Worm (Caenorhabditis elegans): Measurements from ENCODE around the gene jmjd-2.
A peak's percentile ranks its signal among the peaks of the same experiment; 100 is the strongest.

jmjd-2 gene

ce11 chrII:14244457-14245254 lies 1.3 kb upstream of the jmjd-2 start (continued):
- TF ChIP-seq zfp-2 (tag; optimal IDR thresholded peaks at IDR 0.05) (no peak), dmd-9 (GFP tag; IDR thresholded peaks at IDR 0.05) (no peak), mdt-29 (GFP tag; IDR thresholded peaks at IDR 0.05) (no peak), daf-16 (GFP tag; optimal IDR thresholded peaks at IDR 0.05) (no peak), daf-16 (tag; optimal IDR thresholded peaks at IDR 0.05) (peak; percentile 17), tag-97 (GFP tag; IDR thresholded peaks at IDR 0.05) (no peak), daf-12 (tag; optimal IDR thresholded peaks at IDR 0.05) (no peak), hlh-11 (tag; optimal IDR thresholded peaks at IDR 0.05) (peak; percentile 70), ceh-20 (GFP tag; IDR thresholded peaks at IDR 0.05) (no peak), rbr-2 (tag; optimal IDR thresholded peaks at IDR 0.05) (peak; percentile 50), hmg-1.1 (GFP tag; IDR thresholded peaks at IDR 0.05) (peak; percentile 97), snpc-4 (tag; optimal IDR thresholded peaks at IDR 0.05) (no peak), nhr-28 (tag; optimal IDR thresholded peaks at IDR 0.05) (peak; percentile 65), lin-15B (tag; optimal IDR thresholded peaks at IDR 0.05) (no peak), spr-3 (GFP tag; optimal IDR thresholded peaks at IDR 0.05) (no peak), daf-8 (GFP tag; IDR thresholded peaks at IDR 0.05) (no peak), F49E8.2 (tag; optimal IDR thresholded peaks at IDR 0.05; ENCODE audit: borderline replicate concordance) (peak; percentile 93), fkh-10 (GFP tag; optimal IDR thresholded peaks at IDR 0.05) (no peak), F37D6.2 (tag; optimal IDR thresholded peaks at IDR 0.05) (peak; percentile 13), lim-7 (GFP tag; IDR thresholded peaks at IDR 0.05) (no peak), nhr-42 (GFP tag; IDR thresholded peaks at IDR 0.05) (no peak), zfp-3 (GFP tag; conservative IDR thresholded peaks at IDR 0.05) (no peak), lin-13 (GFP tag; optimal IDR thresholded peaks at IDR 0.05) (peak; percentile 12), madf-5 (GFP tag; IDR thresholded peaks at IDR 0.05) (no peak), dpl-1 (GFP tag; optimal IDR thresholded peaks at IDR 0.05) (peak; percentile 60), dmd-8 (GFP tag; IDR thresholded peaks at IDR 0.05) (no peak), Y48G9A.11 (GFP tag; IDR thresholded peaks at IDR 0.05) (0 out of 2 replicates have a peak, but pooled peaks have one; percentile 41), R02D3.7 (tag; optimal IDR thresholded peaks at IDR 0.05) (no peak), zip-2 (tag; optimal IDR thresholded peaks at IDR 0.05) (no peak), T26A8.4 (GFP tag; IDR thresholded peaks at IDR 0.05) (no peak), Y105C5A.15 (GFP tag; IDR thresholded peaks at IDR 0.05) (no peak), hif-1 (tag; optimal IDR thresholded peaks at IDR 0.05) (peak; percentile 68 to 99), F10B5.3 (tag; optimal IDR thresholded peaks at IDR 0.05) (no peak), mxl-3 (GFP tag; optimal IDR thresholded peaks at IDR 0.05) (peak; percentile 72), lin-38 (GFP tag; IDR thresholded peaks at IDR 0.05) (peak; percentile 57), attf-4 (tag; optimal IDR thresholded peaks at IDR 0.05) (no peak), hlh-30 (tag; optimal IDR thresholded peaks at IDR 0.05; ENCODE audit: insufficient read depth) (peak; percentile 87), ZK546.5 (tag; optimal IDR thresholded peaks at IDR 0.05) (no peak), dve-1 (tag; optimal IDR thresholded peaks at IDR 0.05; ENCODE audit: insufficient read depth) (peak; percentile 49)

- no peak for TF ChIP-seq lim-7 (GFP tag; IDR thresholded peaks at IDR 0.05)
- TF ChIP-seq lsy-2 (tag; optimal IDR thresholded peaks at IDR 0.05): peak in 1 of 2 experiments; percentile 2
- no peak for TF ChIP-seq lin-1 (GFP tag; IDR thresholded peaks at IDR 0.05)
- no peak for TF ChIP-seq spr-3 (GFP tag; optimal IDR thresholded peaks at IDR 0.05)
- no peak for TF ChIP-seq nhr-6 (tag; optimal IDR thresholded peaks at IDR 0.05)
- TF ChIP-seq unc-62 (GFP tag; optimal IDR thresholded peaks at IDR 0.05 in 1 of 2): peak in 1 of 2 experiments; percentile 92
- no peak for TF ChIP-seq unc-62 (tag; optimal IDR thresholded peaks at IDR 0.05)
These were observed 1.1 kb downstream of the jmjd-2 start for ce11 chrII:14242259-14242658.
